Worm (Caenorhabditis elegans): Measurements from ENCODE around the gene srxa-14.

DNA sequence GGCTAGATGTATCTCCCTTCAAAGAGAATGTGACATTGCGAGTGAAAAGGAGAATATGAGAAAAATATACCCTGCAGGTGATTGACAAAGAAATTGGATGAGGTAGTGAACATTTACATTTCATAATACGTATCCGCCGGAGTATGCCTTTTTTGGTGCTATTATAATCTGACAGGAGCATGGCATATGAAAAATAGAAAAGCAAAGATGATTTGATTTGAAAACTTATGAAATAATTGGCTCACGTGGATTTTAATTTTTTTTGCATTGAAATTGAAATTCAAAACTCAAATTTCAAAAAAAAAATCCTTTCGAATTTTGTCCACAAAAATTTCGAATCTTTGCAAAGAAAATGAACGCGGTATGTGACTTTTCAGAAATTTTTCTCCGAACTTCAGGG is 36.4 kb upstream of the srxa-14 start, which contains the start of gene ttr-11:
- TF ChIP-seq nhr-28 (tag; optimal IDR thresholded peaks at IDR 0.05) (no peak), jun-1 (tag; optimal IDR thresholded peaks at IDR 0.05) (no peak), fkh-10 (GFP tag; optimal IDR thresholded peaks at IDR 0.05) (no peak), unc-130 (GFP tag; optimal IDR thresholded peaks at IDR 0.05) (no peak), snpc-1.2 (GFP tag; IDR thresholded peaks at IDR 0.05) (no peak), spr-3 (GFP tag; optimal IDR thresholded peaks at IDR 0.05) (no peak), egl-27 (tag; optimal IDR thresholded peaks at IDR 0.05) (no peak)

Measured in whole organism, L4 larva.